Fruit fly (Drosophila melanogaster): ENCODE data around the gene grn.

The grn gene

dm6 chr3R:8205292-8205893 lies 24.1 kb upstream of the grn start (continued):
- no peak for TF ChIP-seq CG43689 (GFP tag; IDR thresholded peaks at IDR 0.05)
- TF ChIP-seq HmgD (GFP tag; optimal IDR thresholded peaks at IDR 0.05): no peak
- TF ChIP-seq BEAF-32 (GFP tag; optimal IDR thresholded peaks at IDR 0.05): no peak
- TF ChIP-seq ttk (GFP tag; IDR thresholded peaks at IDR 0.05): no peak
- peak; percentile 90 for TF ChIP-seq cad (GFP tag; optimal IDR thresholded peaks at IDR 0.05)

DNA sequence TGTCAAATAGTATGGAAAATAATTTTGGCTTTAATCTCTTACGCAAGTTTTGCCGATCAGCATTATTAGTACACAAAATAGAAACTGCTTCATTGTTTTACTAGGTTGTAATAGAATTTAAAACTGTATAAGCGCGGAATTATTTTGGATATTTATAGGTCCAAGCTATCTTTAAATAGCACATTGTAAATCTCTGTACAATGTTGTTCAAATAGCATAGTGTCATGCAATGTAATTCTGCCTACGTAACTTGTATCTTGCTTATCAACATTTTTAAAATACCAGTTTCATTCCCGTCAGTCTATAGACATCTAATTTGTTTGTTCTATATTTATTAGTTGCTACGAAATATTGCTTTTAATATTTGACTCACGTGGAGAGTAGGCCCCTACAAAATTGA lies 23.5 kb upstream of the grn start, which contains the start of gene CheA84a:
TSS of gene CheA84a (minus strand) at position 101 of the 400 bp plus-strand sequence.
- TF ChIP-seq CG15479 (GFP tag; optimal IDR thresholded peaks at IDR 0.05) (no peak), YL-1 (GFP tag; optimal IDR thresholded peaks at IDR 0.05) (no peak)

- TF ChIP-seq zen (tag; optimal IDR thresholded peaks at IDR 0.05) (peak; percentile 93), CG10431 (GFP tag; optimal IDR thresholded peaks at IDR 0.05) (no peak), tx (GFP tag; optimal IDR thresholded peaks at IDR 0.05) (no peak), YL-1 (GFP tag; optimal IDR thresholded peaks at IDR 0.05) (no peak), org-1 (GFP tag; optimal IDR thresholded peaks at IDR 0.05) (no peak), CG9817 (tag; optimal IDR thresholded peaks at IDR 0.05) (no peak), CG4424 (GFP tag; optimal IDR thresholded peaks at IDR 0.05) (no peak), sens-2 (GFP tag; IDR thresholded peaks at IDR 0.05) (no peak), jing (GFP tag; optimal IDR thresholded peaks at IDR 0.05) (no peak), tll (GFP tag; optimal IDR thresholded peaks at IDR 0.05) (peak in 1 of 2 experiments; percentile 4)
These were observed 22.1 kb upstream of the grn start for dm6 chr3R:8203367-8203766.

- TF ChIP-seq Med (GFP tag) (peak; percentile 60), crp (GFP tag; optimal IDR thresholded peaks at IDR 0.05) (no peak), hb (GFP tag; IDR thresholded peaks at IDR 0.05; ENCODE audit: partially characterized antibody) (0 out of 3 replicates have a peak, but pooled peaks have one; percentile 5), disco-r (GFP tag; optimal IDR thresholded peaks at IDR 0.05) (no peak), gt (GFP tag; IDR thresholded peaks at IDR 0.05) (0 out of 2 replicates have a peak, but pooled peaks have one; percentile 7), Hr78 (GFP tag; optimal IDR thresholded peaks at IDR 0.05) (no peak), croc (GFP tag; conservative IDR thresholded peaks at IDR 0.05) (no peak), CG10543 (GFP tag; optimal IDR thresholded peaks at IDR 0.05) (no peak), sim (GFP tag; IDR thresholded peaks at IDR 0.05) (no peak), CG14965 (GFP tag; optimal IDR thresholded peaks at IDR 0.05; ENCODE audit: borderline replicate concordance) (no peak), CG13296 (GFP tag; optimal IDR thresholded peaks at IDR 0.05) (no peak), unc-4 (GFP tag; IDR thresholded peaks at IDR 0.05; ENCODE audit: partially characterized antibody) (no peak), CG10267 (tag; optimal IDR thresholded peaks at IDR 0.05) (no peak), grn (GFP tag; optimal IDR thresholded peaks at IDR 0.05) (peak; percentile 97), inv (GFP tag; IDR thresholded peaks at IDR 0.05; ENCODE audit: partially characterized antibody) (no peak), insv (GFP tag; optimal IDR thresholded peaks at IDR 0.05) (no peak), Antp (GFP tag; optimal IDR thresholded peaks at IDR 0.05) (no peak), Atf3 (GFP tag; optimal IDR thresholded peaks at IDR 0.05) (no peak), Blimp-1 (GFP tag; optimal IDR thresholded peaks at IDR 0.05) (no peak), Hey (tag; optimal IDR thresholded peaks at IDR 0.05) (no peak), bbx (GFP tag; IDR thresholded peaks at IDR 0.05; ENCODE audit: partially characterized antibody) (no peak), oc (tag; optimal IDR thresholded peaks at IDR 0.05) (peak; percentile 86), sens (GFP tag) (no peak), ro (GFP tag; IDR thresholded peaks at IDR 0.05) (no peak), dmrt11E (tag; optimal IDR thresholded peaks at IDR 0.05) (no peak), bowl (GFP tag; IDR thresholded peaks at IDR 0.05) (no peak), CG43689 (GFP tag; IDR thresholded peaks at IDR 0.05) (0 out of 2 replicates have a peak, but pooled peaks have one; percentile 21), CG2202 (tag; optimal IDR thresholded peaks at IDR 0.05) (no peak), scrt (GFP tag; optimal IDR thresholded peaks at IDR 0.05) (no peak)
These were observed 17.1 kb upstream of the grn start for dm6 chr3R:8198320-8198719.

Data from whole organism, embryonic.